Fruit fly (Drosophila melanogaster): ENCODE measurements around the gene Atg2.
A peak's percentile ranks its signal among the peaks of the same experiment; 100 is the strongest.

The Atg2 gene

dm6 chr3L:2734363-2735160, 39.6 kb upstream of the Atg2 start (continued):
- TF ChIP-seq Gug (GFP tag; IDR thresholded peaks at IDR 0.05), result peak; percentile 46; the same call in 1 of the 2 replicates
- peak; percentile 75 for TF ChIP-seq fkh (GFP tag; optimal IDR thresholded peaks at IDR 0.05)
- peak; percentile 67 for TF ChIP-seq CG15336 (GFP tag; IDR thresholded peaks at IDR 0.05)
- TF ChIP-seq CG10631 (GFP tag; optimal IDR thresholded peaks at IDR 0.05), result no peak
- TF ChIP-seq ss (GFP tag; optimal IDR thresholded peaks at IDR 0.05), result no peak
- TF ChIP-seq CG8119 (GFP tag; IDR thresholded peaks at IDR 0.05), result peak; percentile 48; the same call in 2 of the 3 replicates
- TF ChIP-seq CG6854 (GFP tag; optimal IDR thresholded peaks at IDR 0.05), result no peak
- TF ChIP-seq pdm3 (GFP tag; optimal IDR thresholded peaks at IDR 0.05), result peak; percentile 27
- TF ChIP-seq Met (GFP tag; optimal IDR thresholded peaks at IDR 0.05), result no peak

dm6 chr3L:2739450-2739849, 34.7 kb upstream of the Atg2 start, which contains the start of gene Acp62F:
Gene Acp62F, plus strand, starts transcription at chr3L:2739750.
- TF ChIP-seq Met (GFP tag; optimal IDR thresholded peaks at IDR 0.05), result no peak
- no peak for TF ChIP-seq CG32006 (GFP tag; optimal IDR thresholded peaks at IDR 0.05)
- no peak for TF ChIP-seq Gug (GFP tag; IDR thresholded peaks at IDR 0.05)
- TF ChIP-seq esn (GFP tag; optimal IDR thresholded peaks at IDR 0.05), result no peak
- TF ChIP-seq CG3032 (tag; optimal IDR thresholded peaks at IDR 0.05), result no peak
- no peak for TF ChIP-seq acj6 (GFP tag; optimal IDR thresholded peaks at IDR 0.05)
- TF ChIP-seq pdm3 (GFP tag; optimal IDR thresholded peaks at IDR 0.05), result no peak
- no peak for TF ChIP-seq ss (GFP tag; optimal IDR thresholded peaks at IDR 0.05)
- TF ChIP-seq CG9139 (GFP tag; optimal IDR thresholded peaks at IDR 0.05), result no peak
- TF ChIP-seq Eip78C (GFP tag), result no peak
- TF ChIP-seq CG10669 (GFP tag; optimal IDR thresholded peaks at IDR 0.05), result no peak
- TF ChIP-seq CG10631 (GFP tag; optimal IDR thresholded peaks at IDR 0.05), result no peak
- no peak for TF ChIP-seq CG6276 (GFP tag; optimal IDR thresholded peaks at IDR 0.05)
- TF ChIP-seq cyc (GFP tag; optimal IDR thresholded peaks at IDR 0.05), result no peak
- TF ChIP-seq CG11902 (GFP tag; optimal IDR thresholded peaks at IDR 0.05), result no peak
- TF ChIP-seq Eip93F (GFP tag; optimal IDR thresholded peaks at IDR 0.05), result no peak
- no peak for TF ChIP-seq fd85E (GFP tag; optimal IDR thresholded peaks at IDR 0.05)
- TF ChIP-seq dsx (GFP tag; optimal IDR thresholded peaks at IDR 0.05; ENCODE audit: poor library complexity, severe bottlenecking), result no peak

- TF ChIP-seq Sox14 (GFP tag; optimal IDR thresholded peaks at IDR 0.05) (no peak), Blimp-1 (GFP tag; optimal IDR thresholded peaks at IDR 0.05) (no peak), salr (GFP tag; optimal IDR thresholded peaks at IDR 0.05) (no peak), CG32006 (GFP tag; optimal IDR thresholded peaks at IDR 0.05) (no peak), Eip93F (GFP tag; optimal IDR thresholded peaks at IDR 0.05) (no peak), fkh (GFP tag; optimal IDR thresholded peaks at IDR 0.05) (no peak), CG9139 (GFP tag; optimal IDR thresholded peaks at IDR 0.05) (no peak), CG6163 (GFP tag; IDR thresholded peaks at IDR 0.05) (no peak), CG34406 (GFP tag; optimal IDR thresholded peaks at IDR 0.05) (no peak), CG8632 (GFP tag; optimal IDR thresholded peaks at IDR 0.05) (no peak), CG11294 (GFP tag; IDR thresholded peaks at IDR 0.05) (no peak), eg (GFP tag; IDR thresholded peaks at IDR 0.05) (no peak), Eip75B (GFP tag; optimal IDR thresholded peaks at IDR 0.05) (no peak), dsx (GFP tag; optimal IDR thresholded peaks at IDR 0.05; ENCODE audit: poor library complexity, severe bottlenecking) (no peak), CG11762 (GFP tag; optimal IDR thresholded peaks at IDR 0.05; ENCODE audit: insufficient read depth) (no peak), Lpt (GFP tag; optimal IDR thresholded peaks at IDR 0.05) (no peak), fd85E (GFP tag; optimal IDR thresholded peaks at IDR 0.05) (no peak), CG11902 (GFP tag; optimal IDR thresholded peaks at IDR 0.05) (no peak)
These were observed 30.4 kb upstream of the Atg2 start for dm6 chr3L:2743755-2744154.

DNA sequence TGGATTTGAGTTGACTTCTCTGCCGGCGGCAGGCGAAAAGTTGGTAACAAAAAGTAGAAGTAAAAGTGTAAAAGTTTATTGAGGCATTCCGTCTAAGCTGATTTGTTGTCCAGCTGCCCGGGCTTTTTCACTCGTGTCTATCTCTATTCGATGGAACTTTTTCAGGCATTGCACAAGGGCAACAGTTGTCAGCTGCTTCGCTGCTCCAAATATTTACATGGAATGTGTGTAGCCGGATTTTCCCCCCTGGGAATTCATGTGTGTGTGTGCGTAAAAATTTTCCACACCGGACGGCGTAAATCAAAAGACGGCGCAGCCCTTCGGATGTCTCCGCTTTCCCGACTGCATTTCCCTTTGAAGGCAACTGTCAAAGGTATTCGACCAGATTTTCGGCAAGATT, 29.2 kb upstream of the Atg2 start:
- TF ChIP-seq Sox14 (GFP tag; optimal IDR thresholded peaks at IDR 0.05) (no peak), fkh (GFP tag; optimal IDR thresholded peaks at IDR 0.05) (no peak), CG8632 (GFP tag; optimal IDR thresholded peaks at IDR 0.05) (no peak), eg (GFP tag; IDR thresholded peaks at IDR 0.05) (no peak), Eip75B (GFP tag; optimal IDR thresholded peaks at IDR 0.05) (no peak), CG32006 (GFP tag; optimal IDR thresholded peaks at IDR 0.05) (no peak), CG10669 (GFP tag; optimal IDR thresholded peaks at IDR 0.05) (no peak), CG6854 (GFP tag; optimal IDR thresholded peaks at IDR 0.05) (no peak), CG15336 (GFP tag; IDR thresholded peaks at IDR 0.05) (no peak), fd85E (GFP tag; optimal IDR thresholded peaks at IDR 0.05) (no peak), Hr4 (GFP tag; optimal IDR thresholded peaks at IDR 0.05) (no peak), CG4318 (GFP tag; optimal IDR thresholded peaks at IDR 0.05) (no peak), fd59A (GFP tag; optimal IDR thresholded peaks at IDR 0.05) (no peak), CG1621 (tag; optimal IDR thresholded peaks at IDR 0.05) (no peak), ss (GFP tag; optimal IDR thresholded peaks at IDR 0.05) (no peak), Blimp-1 (GFP tag; optimal IDR thresholded peaks at IDR 0.05) (no peak), CG9139 (GFP tag; optimal IDR thresholded peaks at IDR 0.05) (no peak), CG6792 (GFP tag; optimal IDR thresholded peaks at IDR 0.05) (no peak)
